Fruit fly (Drosophila melanogaster): Measurements from ENCODE around the gene Prp40.

- no peak for TF ChIP-seq Dll (optimal IDR thresholded peaks at IDR 0.05)
- TF ChIP-seq usp (GFP tag; optimal IDR thresholded peaks at IDR 0.05) = no peak
These were observed 16.7 kb downstream of the Prp40 start, which contains the start of the genes cnir and CG17221 for dm6 chr2L:3039774-3040173.
